Fruit fly (Drosophila melanogaster) whole organism, embryonic: Measurements from ENCODE around the gene Acph-1.

ENCODE experiments used
- Abd-B ChIP-seq: fragments of 200-800 bp; sonication (Bioruptor generic); optimal IDR thresholded peaks from 2 replicates; lab custom pipeline; 2018; ENCODE audit warnings: missing biosample characterization, mild to moderate bottlenecking, missing genetic modification characterization, moderate library complexity
- BEAF-32 ChIP-seq: fragments of 200-800 bp; sonication (Bioruptor generic); optimal IDR thresholded peaks from 3 replicates; lab custom pipeline; 2017; ENCODE audit warnings: missing biosample characterization, missing genetic modification characterization, mild to moderate bottlenecking, moderate library complexity, missing genetic modification reagents
- CG11560 ChIP-seq: fragments of 200-800 bp; sonication (Bioruptor generic); IDR thresholded peaks from 3 replicates; pipeline ENCODE4 v1.3.6; 2022; ENCODE audit warnings: missing biosample characterization, missing genetic modification characterization
- CG13287 ChIP-seq: fragments of 200-800 bp; sonication (Bioruptor generic); IDR thresholded peaks from 2 replicates; pipeline ENCODE4 v1.3.6; 2022; ENCODE audit warnings: missing biosample characterization, missing genetic modification characterization; ENCODE audit not compliant: partially characterized antibody
- CG15514 ChIP-seq: fragments of 200-800 bp; sonication (Bioruptor generic); optimal IDR thresholded peaks from 3 replicates; lab custom pipeline; 2017; ENCODE audit warnings: missing biosample characterization, missing genetic modification characterization, mild to moderate bottlenecking, moderate library complexity, missing genetic modification reagents
- CG15601 ChIP-seq: fragments of 200-800 bp; sonication (Bioruptor generic); optimal IDR thresholded peaks from 3 replicates; lab custom pipeline; 2019; ENCODE audit warnings: missing biosample characterization, mild to moderate bottlenecking, missing genetic modification characterization, moderate library complexity
- CG1647 ChIP-seq: fragments of 200-800 bp; sonication (Bioruptor generic); optimal IDR thresholded peaks from 3 replicates; lab custom pipeline; 2016; ENCODE audit warnings: missing biosample characterization, missing genetic modification characterization
- CG16813 ChIP-seq: fragments of 200-800 bp; sonication (Bioruptor generic); IDR thresholded peaks from 3 replicates; pipeline ENCODE4 v1.3.6; 2022; ENCODE audit warnings: missing biosample characterization, missing genetic modification characterization; ENCODE audit not compliant: partially characterized antibody
- CG17186 ChIP-seq: fragments of 200-800 bp; sonication (Bioruptor generic); optimal IDR thresholded peaks from 3 replicates; lab custom pipeline; 2017; ENCODE audit warnings: missing biosample characterization, missing genetic modification reagents, missing genetic modification characterization
- CG17361 ChIP-seq: fragments of 200-800 bp; sonication (Bioruptor generic); IDR thresholded peaks from 3 replicates; pipeline ENCODE4 v1.3.6; 2022; ENCODE audit warnings: missing biosample characterization, missing genetic modification characterization
- CG1832 ChIP-seq: fragments of 200-800 bp; sonication (Bioruptor generic); optimal IDR thresholded peaks from 2 replicates; lab custom pipeline; 2017; ENCODE audit warnings: missing biosample characterization, mild to moderate bottlenecking, missing genetic modification characterization, inconsistent platforms
- CG2116 ChIP-seq: fragments of 200-800 bp; sonication (Bioruptor generic); optimal IDR thresholded peaks from 3 replicates; lab custom pipeline; 2018; ENCODE audit warnings: missing biosample characterization, mild to moderate bottlenecking, missing genetic modification characterization
- CG32767 ChIP-seq: fragments of 200-800 bp; sonication (Bioruptor generic); IDR thresholded peaks from 2 replicates; pipeline ENCODE4 v1.3.6; 2022; ENCODE audit warnings: missing biosample characterization, missing genetic modification characterization
- CG34224 ChIP-seq: fragments of 200-800 bp; sonication (Bioruptor generic); IDR thresholded peaks from 3 replicates; pipeline ENCODE4 v1.3.6; 2022; ENCODE audit warnings: missing biosample characterization, missing genetic modification characterization; ENCODE audit not compliant: partially characterized antibody
- CG3847 ChIP-seq: fragments of 200-800 bp; sonication (Bioruptor generic); IDR thresholded peaks from 2 replicates; pipeline ENCODE4 v1.3.6; 2022; ENCODE audit warnings: missing biosample characterization, missing genetic modification characterization
- CG3995 ChIP-seq: fragments of 200-800 bp; sonication (Bioruptor generic); optimal IDR thresholded peaks from 3 replicates; lab custom pipeline; 2016; ENCODE audit warnings: missing biosample characterization, missing genetic modification characterization
- CG43689 ChIP-seq: fragments of 200-800 bp; sonication (Bioruptor generic); IDR thresholded peaks from 2 replicates; pipeline ENCODE4 v1.3.6; 2022; ENCODE audit warnings: missing biosample characterization, missing genetic modification characterization
- CG4617 ChIP-seq: fragments of 200-800 bp; sonication (Bioruptor generic); optimal IDR thresholded peaks from 3 replicates; lab custom pipeline; 2016; ENCODE audit warnings: missing biosample characterization, missing genetic modification characterization, borderline replicate concordance
- CG6791 ChIP-seq: fragments of 200-800 bp; sonication (Bioruptor generic); IDR thresholded peaks from 3 replicates; pipeline ENCODE4 v1.3.6; 2022; ENCODE audit warnings: missing biosample characterization, missing genetic modification characterization; ENCODE audit not compliant: partially characterized antibody
- Dad ChIP-seq: fragments of 200-800 bp; sonication (Bioruptor generic); optimal IDR thresholded peaks from 3 replicates; lab custom pipeline; 2016; ENCODE audit warnings: missing biosample characterization, missing genetic modification characterization
- E2f2 ChIP-seq: fragments of 200-800 bp; sonication (Bioruptor generic); IDR thresholded peaks from 2 replicates; pipeline ENCODE4 v1.3.6; 2022; ENCODE audit warnings: missing biosample characterization, missing genetic modification characterization
- Ets97D ChIP-seq: fragments of 200-800 bp; sonication (Bioruptor generic); optimal IDR thresholded peaks from 3 replicates; lab custom pipeline; 2016; ENCODE audit warnings: missing biosample characterization, missing genetic modification characterization
- HLH4C ChIP-seq: fragments of 200-800 bp; sonication (Bioruptor generic); IDR thresholded peaks from 3 replicates; pipeline ENCODE4 v1.3.6; 2022; ENCODE audit warnings: missing biosample characterization, missing genetic modification characterization; ENCODE audit not compliant: partially characterized antibody
- HmgZ ChIP-seq: fragments of 200-800 bp; sonication (Bioruptor generic); optimal IDR thresholded peaks from 2 replicates; lab custom pipeline; 2018; ENCODE audit warnings: missing biosample characterization, mild to moderate bottlenecking, missing genetic modification characterization
- MBD-R2 ChIP-seq: fragments of 200-800 bp; sonication (Bioruptor generic); IDR thresholded peaks from 2 replicates; pipeline ENCODE4 v1.3.6; 2022; ENCODE audit warnings: missing biosample characterization, missing genetic modification characterization
- Myb ChIP-seq: fragments of 200-800 bp; sonication (Bioruptor generic); optimal IDR thresholded peaks from 2 replicates; lab custom pipeline; 2016; ENCODE audit warnings: missing biosample characterization, missing genetic modification characterization
- Opbp ChIP-seq: fragments of 200-800 bp; sonication (Bioruptor generic); IDR thresholded peaks from 3 replicates; pipeline ENCODE4 v1.3.6; 2022; ENCODE audit warnings: missing biosample characterization, missing genetic modification characterization; ENCODE audit not compliant: partially characterized antibody
- Rx ChIP-seq: fragments of 200-800 bp; sonication (Bioruptor generic); IDR thresholded peaks from 2 replicates; pipeline ENCODE4 v1.3.6; 2022; ENCODE audit warnings: missing biosample characterization, missing genetic modification characterization
- Sin3A ChIP-seq: fragments of >200 bp; optimal IDR thresholded peaks from 2 replicates; lab custom pipeline; 2018
- Sry-δ ChIP-seq: fragments of 200-800 bp; sonication (Bioruptor generic); optimal IDR thresholded peaks from 2 replicates; lab custom pipeline; 2016; ENCODE audit warnings: missing biosample characterization, missing genetic modification characterization
- YL-1 ChIP-seq: fragments of 200-800 bp; sonication (Bioruptor generic); optimal IDR thresholded peaks from 3 replicates; lab custom pipeline; 2017; ENCODE audit warnings: missing biosample characterization, mild to moderate bottlenecking, missing genetic modification characterization
- ap ChIP-seq: fragments of 200-800 bp; sonication (Bioruptor generic); IDR thresholded peaks from 2 replicates; pipeline ENCODE4 v1.3.6; 2022; ENCODE audit warnings: missing biosample characterization, missing genetic modification characterization
- bbx ChIP-seq: fragments of 200-800 bp; sonication (Bioruptor generic); IDR thresholded peaks from 2 replicates; pipeline ENCODE4 v1.3.6; 2022; ENCODE audit warnings: missing biosample characterization, missing genetic modification characterization; ENCODE audit not compliant: partially characterized antibody
- ci ChIP-seq: fragments of 200-800 bp; sonication (Bioruptor generic); IDR thresholded peaks from 3 replicates; pipeline ENCODE4 v1.3.6; 2022; ENCODE audit warnings: missing biosample characterization, missing genetic modification characterization
- gfzf ChIP-seq: fragments of 200-800 bp; sonication (Bioruptor generic); optimal IDR thresholded peaks from 2 replicates; lab custom pipeline; 2016; ENCODE audit warnings: missing biosample characterization, mild to moderate bottlenecking, missing genetic modification characterization, moderate library complexity
- hbn ChIP-seq: fragments of 200-800 bp; sonication (Bioruptor generic); IDR thresholded peaks from 2 replicates; pipeline ENCODE4 v1.3.6; 2022; ENCODE audit warnings: missing biosample characterization, missing genetic modification characterization; ENCODE audit not compliant: partially characterized antibody
- inv ChIP-seq: fragments of 200-800 bp; sonication (Bioruptor generic); IDR thresholded peaks from 2 replicates; pipeline ENCODE4 v1.3.6; 2022; ENCODE audit warnings: missing biosample characterization, missing genetic modification characterization; ENCODE audit not compliant: partially characterized antibody
- knrl ChIP-seq: fragments of 200-800 bp; sonication (Bioruptor generic); IDR thresholded peaks from 3 replicates; pipeline ENCODE4 v1.3.6; 2022; ENCODE audit warnings: missing biosample characterization, missing genetic modification characterization; ENCODE audit not compliant: partially characterized antibody
- nerfin-2 ChIP-seq: fragments of 200-800 bp; sonication (Bioruptor generic); IDR thresholded peaks from 2 replicates; pipeline ENCODE4 v1.3.6; 2022; ENCODE audit warnings: missing biosample characterization, missing genetic modification characterization; ENCODE audit not compliant: partially characterized antibody
- pzg ChIP-seq: fragments of 200-800 bp; sonication (Bioruptor generic); optimal IDR thresholded peaks from 3 replicates; lab custom pipeline; 2018; ENCODE audit warnings: missing biosample characterization, mild to moderate bottlenecking, missing genetic modification characterization, moderate library complexity
- ro ChIP-seq: fragments of 200-800 bp; sonication (Bioruptor generic); IDR thresholded peaks from 2 replicates; pipeline ENCODE4 v1.3.6; 2022; ENCODE audit warnings: missing biosample characterization, missing genetic modification characterization
- slbo ChIP-seq: fragments of 200-800 bp; sonication (Bioruptor generic); IDR thresholded peaks from 2 replicates; pipeline ENCODE4 v1.3.6; 2022; ENCODE audit warnings: missing biosample characterization, missing genetic modification characterization
- sna ChIP-seq: fragments of 200-800 bp; sonication (Bioruptor generic); IDR thresholded peaks from 2 replicates; pipeline ENCODE4 v1.3.6; 2022; ENCODE audit warnings: missing biosample characterization, missing genetic modification characterization; ENCODE audit not compliant: partially characterized antibody
- sqz ChIP-seq: fragments of 200-800 bp; sonication (Bioruptor generic); optimal IDR thresholded peaks from 3 replicates; lab custom pipeline; 2018; ENCODE audit warnings: missing biosample characterization, mild to moderate bottlenecking, missing genetic modification characterization
- stwl ChIP-seq: fragments of 200-800 bp; sonication (Bioruptor generic); optimal IDR thresholded peaks from 3 replicates; lab custom pipeline; 2018; ENCODE audit warnings: missing biosample characterization, mild to moderate bottlenecking, missing genetic modification characterization, moderate library complexity
- tap ChIP-seq: fragments of 200-800 bp; optimal IDR thresholded peaks from 3 replicates; lab custom pipeline; 2019; ENCODE audit warnings: missing biosample characterization, mild to moderate bottlenecking, missing genetic modification characterization, moderate library complexity
- trem ChIP-seq: fragments of 200-800 bp; optimal IDR thresholded peaks from 3 replicates; lab custom pipeline; 2019; ENCODE audit warnings: missing biosample characterization, mild to moderate bottlenecking, missing genetic modification characterization, moderate library complexity
- tx ChIP-seq: fragments of 200-800 bp; sonication (Bioruptor generic); optimal IDR thresholded peaks from 2 replicates; lab custom pipeline; 2016; ENCODE audit warnings: missing biosample characterization, missing genetic modification characterization
- unc-4 ChIP-seq: fragments of 200-800 bp; sonication (Bioruptor generic); IDR thresholded peaks from 2 replicates; pipeline ENCODE4 v1.3.6; 2022; ENCODE audit warnings: missing biosample characterization, missing genetic modification characterization; ENCODE audit not compliant: partially characterized antibody

The Acph-1 gene

dm6 chr3R:30036609-30037008, 43.4 kb upstream of the Acph-1 start, which contains the start of gene ZIPIC:
Gene ZIPIC, minus strand, starts transcription at chr3R:30036870.
- TF ChIP-seq ap = no peak
- TF ChIP-seq knrl = peak; percentile 36; the same call in 1 of the 3 replicates
- no peak for TF ChIP-seq Rx (GFP tag; lab: Robert Waterston, UW)
- no peak for TF ChIP-seq sqz (GFP tag; lab: Kevin White, UChicago)
- TF ChIP-seq ci = 0 out of 3 replicates have a peak, but pooled peaks have one; percentile 6
- TF ChIP-seq BEAF-32 (GFP tag; lab: Kevin White, UChicago) = peak; percentile 49
- TF ChIP-seq bbx = peak; percentile 52
- peak; percentile 99 for TF ChIP-seq CG15514 (GFP tag; lab: Kevin White, UChicago)
- 0 out of 2 replicates have a peak, but pooled peaks have one; percentile 20 for TF ChIP-seq CG3847 (GFP tag; lab: Robert Waterston, UW)
- peak; percentile 8 for TF ChIP-seq Ets97D (GFP tag; lab: Kevin White, UChicago)
- TF ChIP-seq pzg (GFP tag; lab: Kevin White, UChicago) = peak; percentile 67
- peak; percentile 18 for TF ChIP-seq HmgZ (tag; lab: Kevin White, UChicago)
- no peak for TF ChIP-seq CG43689
- TF ChIP-seq trem (tag; lab: Kevin White, UChicago) = peak; percentile 49
- peak; percentile 69 for TF ChIP-seq CG34224 (GFP tag; lab: Robert Waterston, UW)
- TF ChIP-seq MBD-R2 (GFP tag; lab: Robert Waterston, UW) = peak; percentile 94
- TF ChIP-seq CG11560 = no peak
- TF ChIP-seq CG1832 (GFP tag; lab: Kevin White, UChicago) = no peak
- TF ChIP-seq gfzf (GFP tag; lab: Kevin White, UChicago) = peak; percentile 50
- TF ChIP-seq HLH4C (GFP tag; lab: Robert Waterston, UW) = peak; percentile 74
- peak; percentile 27 for TF ChIP-seq inv (GFP tag; lab: Robert Waterston, UW)
- peak; percentile 61; the same call in 1 of the 2 replicates for TF ChIP-seq sna (GFP tag; lab: Robert Waterston, UW)
- peak; percentile 84 for TF ChIP-seq Myb (GFP tag; lab: Kevin White, UChicago)
- TF ChIP-seq CG17186 (GFP tag; lab: Kevin White, UChicago) = peak; percentile 23
- TF ChIP-seq Sry-δ (GFP tag; lab: Kevin White, UChicago) = peak; percentile 61
- TF ChIP-seq stwl (tag; lab: Kevin White, UChicago) = peak; percentile 65
- no peak for TF ChIP-seq CG17361
- TF ChIP-seq slbo (GFP tag; lab: Robert Waterston, UW) = no peak
- no peak for TF ChIP-seq ro (GFP tag; lab: Robert Waterston, UW)
- no peak for TF ChIP-seq CG1647 (GFP tag; lab: Kevin White, UChicago)
- TF ChIP-seq nerfin-2 = peak; percentile 48; the same call in 1 of the 2 replicates
- peak; percentile 84 for TF ChIP-seq CG4617 (GFP tag; lab: Kevin White, UChicago)
- TF ChIP-seq CG13287 (GFP tag; lab: Robert Waterston, UW) = peak; percentile 74
- TF ChIP-seq Dad (GFP tag; lab: Kevin White, UChicago) = no peak
- TF ChIP-seq tx (GFP tag; lab: Kevin White, UChicago) = no peak
- peak; percentile 64; the same call in 1 of the 3 replicates for TF ChIP-seq Opbp (GFP tag; lab: Robert Waterston, UW)
- peak; percentile 46 for TF ChIP-seq CG2116
- TF ChIP-seq E2f2 = peak; percentile 87
- TF ChIP-seq CG15601 (tag; lab: Kevin White, UChicago) = peak; percentile 16
- peak; percentile 56; the same call in 2 of the 3 replicates for TF ChIP-seq CG16813 (GFP tag; lab: Robert Waterston, UW)
- TF ChIP-seq YL-1 (GFP tag; lab: Kevin White, UChicago) = peak; percentile 70
- no peak for TF ChIP-seq Abd-B (GFP tag; lab: Kevin White, UChicago)
- peak; percentile 56 for TF ChIP-seq Sin3A (lab: Kevin White, UChicago)
- TF ChIP-seq CG3995 (GFP tag; lab: Kevin White, UChicago) = no peak
- TF ChIP-seq tap (tag; lab: Kevin White, UChicago) = no peak
- peak; percentile 58 for TF ChIP-seq unc-4 (GFP tag; lab: Robert Waterston, UW)
- no peak for TF ChIP-seq CG32767 (GFP tag; lab: Robert Waterston, UW)
- peak; percentile 55; the same call in 1 of the 2 replicates for TF ChIP-seq hbn
- TF ChIP-seq CG6791 (GFP tag; lab: Robert Waterston, UW) = peak; percentile 67
